Fruit fly (Drosophila melanogaster) whole organism, pupa: ENCODE results near the gene NaPi-III.

ENCODE experiments used
- CG14655 ChIP-seq: fragments of 200-800 bp; sonication (Bioruptor generic); optimal IDR thresholded peaks from 3 replicates; lab custom pipeline; 2017; ENCODE audit warnings: mild to moderate bottlenecking, missing biosample characterization, missing genetic modification reagents, missing genetic modification characterization
- CG15710 ChIP-seq: fragments of 200-800 bp; sonication (Bioruptor generic); optimal IDR thresholded peaks from 2 replicates; lab custom pipeline; 2018; ENCODE audit warnings: missing biosample characterization, mild to moderate bottlenecking, missing genetic modification characterization, moderate library complexity
- CG32121 ChIP-seq: fragments of 200-800 bp; sonication (Bioruptor generic); IDR thresholded peaks from 2 replicates; pipeline ENCODE4 v1.3.6; 2022; ENCODE audit warnings: missing biosample characterization, missing genetic modification characterization
- CG34367 ChIP-seq: fragments of 200-800 bp; sonication (Bioruptor generic); optimal IDR thresholded peaks from 2 replicates; lab custom pipeline; 2018; ENCODE audit warnings: missing biosample characterization, mild to moderate bottlenecking, missing genetic modification characterization
- CG4496 ChIP-seq: fragments of 200-800 bp; sonication (Bioruptor generic); IDR thresholded peaks from 3 replicates; pipeline ENCODE4 v1.3.6; 2022; ENCODE audit warnings: missing biosample characterization, missing genetic modification characterization
- Pif1B ChIP-seq: fragments of 200-800 bp; sonication (Bioruptor generic); optimal IDR thresholded peaks from 3 replicates; lab custom pipeline; 2016; ENCODE audit warnings: missing biosample characterization, missing genetic modification characterization
- Snoo ChIP-seq: fragments of 200-800 bp; sonication (Bioruptor generic); optimal IDR thresholded peaks from 3 replicates; lab custom pipeline; 2017; ENCODE audit warnings: missing biosample characterization, mild to moderate bottlenecking, missing genetic modification characterization, inconsistent platforms
- rn ChIP-seq: fragments of 200-800 bp; sonication (Bioruptor generic); IDR thresholded peaks from 2 replicates; pipeline ENCODE4 v1.3.6; 2022; ENCODE audit warnings: missing biosample characterization, missing genetic modification characterization

dm6 chr3L:11182994-11183393 lies 59.8 kb downstream of the NaPi-III start:
- no peak for TF ChIP-seq CG34367 (tag; lab: Kevin White, UChicago)
- TF ChIP-seq CG4496 (GFP tag; lab: Robert Waterston, UW), result no peak
- no peak for TF ChIP-seq CG15710 (tag; lab: Kevin White, UChicago)
- no peak for TF ChIP-seq Pif1B (GFP tag; lab: Kevin White, UChicago)
- no peak for TF ChIP-seq CG32121 (GFP tag; lab: Robert Waterston, UW)
- TF ChIP-seq CG14655 (GFP tag; lab: Kevin White, UChicago), result no peak
- TF ChIP-seq Snoo, result no peak
- no peak for TF ChIP-seq rn
